Fruit fly (Drosophila melanogaster) whole organism, prepupa: ENCODE measurements around the gene CG9953.

Experiments used
- Blimp-1 ChIP-seq: fragments of 200-800 bp; sonication (Bioruptor generic); optimal IDR thresholded peaks from 3 replicates; lab custom pipeline; 2017; ENCODE audit warnings: missing biosample characterization, missing genetic modification characterization, mild to moderate bottlenecking, moderate library complexity, missing genetic modification reagents
- CG10669 ChIP-seq: fragments of 200-800 bp; sonication (Bioruptor generic); optimal IDR thresholded peaks from 3 replicates; lab custom pipeline; 2018; ENCODE audit warnings: missing biosample characterization, mild to moderate bottlenecking, missing genetic modification characterization, moderate library complexity
- CG11294 ChIP-seq: fragments of 200-800 bp; sonication (Bioruptor generic); IDR thresholded peaks from 2 replicates; pipeline ENCODE4 v1.3.6; 2022; ENCODE audit warnings: missing biosample characterization, missing genetic modification characterization
- CG11762 ChIP-seq: fragments of 200-800 bp; sonication (Bioruptor generic); optimal IDR thresholded peaks from 3 replicates; lab custom pipeline; 2016; ENCODE audit warnings: missing biosample characterization, missing genetic modification characterization; ENCODE audit not compliant: insufficient read depth
- CG11902 ChIP-seq: fragments of 200-800 bp; sonication (Bioruptor generic); optimal IDR thresholded peaks from 3 replicates; lab custom pipeline; 2016; ENCODE audit warnings: missing biosample characterization, missing genetic modification characterization
- CG15336 ChIP-seq: fragments of 200-800 bp; sonication (Bioruptor generic); IDR thresholded peaks from 2 replicates; pipeline ENCODE4 v1.3.6; 2022; ENCODE audit warnings: missing biosample characterization, missing genetic modification characterization
- CG16779 ChIP-seq: fragments of 200-800 bp; sonication (Bioruptor generic); optimal IDR thresholded peaks from 3 replicates; lab custom pipeline; 2017; ENCODE audit warnings: missing biosample characterization, mild to moderate bottlenecking, missing genetic modification characterization
- CG3032 ChIP-seq: fragments of 200-800 bp; optimal IDR thresholded peaks from 2 replicates; lab custom pipeline; 2019; ENCODE audit warnings: missing biosample characterization, mild to moderate bottlenecking, missing genetic modification characterization, moderate library complexity
- CG32006 ChIP-seq: fragments of 200-800 bp; sonication (Bioruptor generic); optimal IDR thresholded peaks from 3 replicates; lab custom pipeline; 2017; ENCODE audit warnings: missing biosample characterization, mild to moderate bottlenecking, missing genetic modification characterization
- CG3919 ChIP-seq: fragments of 200-800 bp; sonication (Bioruptor generic); optimal IDR thresholded peaks from 3 replicates; lab custom pipeline; 2016; ENCODE audit warnings: missing biosample characterization, missing genetic modification characterization
- CG4318 ChIP-seq: fragments of 200-800 bp; sonication (Bioruptor generic); optimal IDR thresholded peaks from 3 replicates; lab custom pipeline; 2017; ENCODE audit warnings: missing biosample characterization, mild to moderate bottlenecking, missing genetic modification characterization
- CG6163 ChIP-seq: fragments of 200-800 bp; sonication (Bioruptor generic); IDR thresholded peaks from 3 replicates; pipeline ENCODE4 v1.3.6; 2022; ENCODE audit warnings: missing biosample characterization, missing genetic modification characterization
- CG6276 ChIP-seq: fragments of 200-800 bp; sonication (Bioruptor generic); optimal IDR thresholded peaks from 2 replicates; lab custom pipeline; 2017; ENCODE audit warnings: missing biosample characterization, mild to moderate bottlenecking, missing genetic modification characterization
- CG6792 ChIP-seq: fragments of 200-800 bp; sonication (Bioruptor generic); optimal IDR thresholded peaks from 3 replicates; lab custom pipeline; 2016; ENCODE audit warnings: missing biosample characterization, missing genetic modification characterization
- CG6808 ChIP-seq: fragments of 200-800 bp; sonication (Bioruptor generic); optimal IDR thresholded peaks from 3 replicates; lab custom pipeline; 2017; ENCODE audit warnings: missing biosample characterization, missing genetic modification characterization, mild to moderate bottlenecking, moderate library complexity, missing genetic modification reagents
- CG7368 ChIP-seq: fragments of 200-800 bp; sonication (Bioruptor generic); optimal IDR thresholded peaks from 3 replicates; lab custom pipeline; 2016; ENCODE audit warnings: missing biosample characterization, missing genetic modification characterization
- CG8119 ChIP-seq: fragments of 200-800 bp; sonication (Bioruptor generic); IDR thresholded peaks from 3 replicates; pipeline ENCODE4 v1.3.6; 2022; ENCODE audit warnings: missing biosample characterization, missing genetic modification characterization
- CG8319 ChIP-seq: fragments of 200-800 bp; sonication (Bioruptor generic); optimal IDR thresholded peaks from 3 replicates; lab custom pipeline; 2016; ENCODE audit warnings: missing biosample characterization, missing genetic modification characterization
- CG8632 ChIP-seq: fragments of 200-800 bp; sonication (Bioruptor generic); optimal IDR thresholded peaks from 3 replicates; lab custom pipeline; 2016; ENCODE audit warnings: missing biosample characterization, missing genetic modification characterization
- Eip75B ChIP-seq: fragments of 200-800 bp; sonication (Bioruptor generic); optimal IDR thresholded peaks from 3 replicates; lab custom pipeline; 2016; ENCODE audit warnings: missing biosample characterization, missing genetic modification characterization
- Eip78C ChIP-seq: fragments of 200-800 bp; sonication (Bioruptor generic); peaks from one replicate; lab custom pipeline; 2016; ENCODE audit warnings: missing biosample characterization, missing genetic modification characterization
- Ets21C ChIP-seq: fragments of 200-800 bp; sonication (Bioruptor generic); optimal IDR thresholded peaks from 3 replicates; lab custom pipeline; 2016; ENCODE audit warnings: missing biosample characterization, missing genetic modification characterization
- Gug ChIP-seq: fragments of 200-800 bp; sonication (Bioruptor generic); IDR thresholded peaks from 2 replicates; pipeline ENCODE4 v1.3.6; 2022; ENCODE audit warnings: missing biosample characterization, missing genetic modification characterization
- Hr39 ChIP-seq: fragments of 200-800 bp; sonication (Bioruptor generic); optimal IDR thresholded peaks from 2 replicates; lab custom pipeline; 2016; ENCODE audit warnings: missing biosample characterization, missing genetic modification characterization
- Hr4 ChIP-seq: fragments of 200-800 bp; sonication (Bioruptor generic); optimal IDR thresholded peaks from 3 replicates; lab custom pipeline; 2016; ENCODE audit warnings: missing biosample characterization, missing genetic modification characterization
- Met ChIP-seq: fragments of 200-800 bp; sonication (Bioruptor generic); optimal IDR thresholded peaks from 3 replicates; lab custom pipeline; 2016; ENCODE audit warnings: missing biosample characterization, missing genetic modification characterization
- OdsH ChIP-seq: fragments of 200-800 bp; sonication (Bioruptor generic); optimal IDR thresholded peaks from 3 replicates; lab custom pipeline; 2016; ENCODE audit warnings: missing biosample characterization, missing genetic modification characterization
- Sox15 ChIP-seq: fragments of 200-800 bp; sonication (Bioruptor generic); optimal IDR thresholded peaks from 3 replicates; lab custom pipeline; 2016; ENCODE audit warnings: missing biosample characterization, missing genetic modification characterization
- achi ChIP-seq: fragments of 200-800 bp; sonication (Bioruptor generic); optimal IDR thresholded peaks from 3 replicates; lab custom pipeline; 2016; ENCODE audit warnings: missing biosample characterization, missing genetic modification characterization
- cyc ChIP-seq: fragments of 200-800 bp; sonication (Bioruptor generic); optimal IDR thresholded peaks from 3 replicates; lab custom pipeline; 2016; ENCODE audit warnings: missing biosample characterization, missing genetic modification characterization
- dac ChIP-seq: fragments of 200-800 bp; sonication (Bioruptor generic); optimal IDR thresholded peaks from 2 replicates; lab custom pipeline; 2017; ENCODE audit warnings: missing biosample characterization, mild to moderate bottlenecking, missing genetic modification characterization
- dsx ChIP-seq: fragments of 200-800 bp; optimal IDR thresholded peaks from 3 replicates; lab custom pipeline; 2019; ENCODE audit warnings: missing biosample characterization, mild to moderate bottlenecking, missing genetic modification characterization, moderate library complexity; ENCODE audit not compliant: poor library complexity, severe bottlenecking
- eg ChIP-seq: fragments of 200-800 bp; sonication (Bioruptor generic); IDR thresholded peaks from 3 replicates; pipeline ENCODE4 v1.3.6; 2022; ENCODE audit warnings: missing biosample characterization, missing genetic modification characterization
- esn ChIP-seq: fragments of 200-800 bp; sonication (Bioruptor generic); optimal IDR thresholded peaks from 2 replicates; lab custom pipeline; 2016; ENCODE audit warnings: missing biosample characterization, mild to moderate bottlenecking, missing genetic modification characterization, moderate library complexity
- fd59A ChIP-seq: fragments of 200-800 bp; sonication (Bioruptor generic); optimal IDR thresholded peaks from 2 replicates; lab custom pipeline; 2017; ENCODE audit warnings: missing biosample characterization, mild to moderate bottlenecking, missing genetic modification characterization, missing genetic modification reagents
- fd85E ChIP-seq: fragments of 200-800 bp; sonication (Bioruptor generic); optimal IDR thresholded peaks from 3 replicates; lab custom pipeline; 2016; ENCODE audit warnings: missing biosample characterization, missing genetic modification characterization
- fkh ChIP-seq: fragments of 200-800 bp; sonication (Bioruptor generic); optimal IDR thresholded peaks from 3 replicates; lab custom pipeline; 2017; ENCODE audit warnings: missing biosample characterization, mild to moderate bottlenecking, missing genetic modification characterization, moderate library complexity
- lz ChIP-seq: fragments of 200-800 bp; sonication (Bioruptor generic); optimal IDR thresholded peaks from 3 replicates; lab custom pipeline; 2016; ENCODE audit warnings: missing biosample characterization, missing genetic modification characterization
- net ChIP-seq: fragments of 200-800 bp; sonication (Bioruptor generic); optimal IDR thresholded peaks from 3 replicates; lab custom pipeline; 2016; ENCODE audit warnings: missing biosample characterization, missing genetic modification characterization
- spab ChIP-seq: fragments of 200-800 bp; sonication (Bioruptor generic); optimal IDR thresholded peaks from 2 replicates; lab custom pipeline; 2017; ENCODE audit warnings: missing biosample characterization, mild to moderate bottlenecking, missing genetic modification characterization, missing genetic modification reagents
- ss ChIP-seq, 2 experiments: fragments of 200-800 bp; sonication (Bioruptor generic); optimal IDR thresholded peaks; 2 replicates in 1 of 2; 3 replicates in 1 of 2; lab custom pipeline; 2017 to 2018; ENCODE audit warnings: mild to moderate bottlenecking in 2 of 2, missing biosample characterization in 2 of 2, missing genetic modification characterization in 2 of 2, moderate library complexity in 1 of 2
- svp ChIP-seq: fragments of 200-800 bp; sonication (Bioruptor generic); peaks from one replicate; lab custom pipeline; 2016; ENCODE audit warnings: missing biosample characterization, missing genetic modification characterization
- topi ChIP-seq: fragments of 200-800 bp; sonication (Bioruptor generic); optimal IDR thresholded peaks from 3 replicates; lab custom pipeline; 2016; ENCODE audit warnings: missing biosample characterization, missing genetic modification characterization
- vri ChIP-seq: fragments of 200-800 bp; sonication (Bioruptor generic); optimal IDR thresholded peaks from 3 replicates; lab custom pipeline; 2016; ENCODE audit warnings: missing biosample characterization, mild to moderate bottlenecking, missing genetic modification characterization

Gene CG9953

dm6 chr3L:6998692-6999091 is 29.2 kb downstream of the CG9953 start, which contains the start of gene Mp:
Gene Mp, plus strand, starts transcription at chr3L:6998843.
- TF ChIP-seq cyc (no peak), CG11762 (no peak), CG11294 (0 out of 2 replicates have a peak, but pooled peaks have one; percentile 21), Hr39 (GFP tag; lab: Kevin White, UChicago) (peak; percentile 13), CG6276 (no peak), Eip78C (peak; percentile 61), CG32006 (GFP tag; lab: Kevin White, UChicago) (peak; percentile 22), topi (peak; percentile 11), CG15336 (GFP tag; lab: Robert Waterston, UW) (no peak), CG8319 (GFP tag; lab: Kevin White, UChicago) (no peak), OdsH (GFP tag; lab: Kevin White, UChicago) (peak; percentile 22), esn (peak; percentile 18), CG7368 (GFP tag; lab: Kevin White, UChicago) (no peak), Blimp-1 (GFP tag; lab: Kevin White, UChicago) (no peak), CG3919 (GFP tag; lab: Kevin White, UChicago) (peak; percentile 11), CG6808 (GFP tag; lab: Kevin White, UChicago) (no peak), Gug (GFP tag; lab: Robert Waterston, UW) (peak; percentile 11; the same call in 1 of the 2 replicates), net (GFP tag; lab: Kevin White, UChicago) (peak; percentile 17), eg (0 out of 3 replicates have a peak, but pooled peaks have one; percentile 12), Sox15 (GFP tag; lab: Kevin White, UChicago) (no peak), CG8119 (no peak), CG6163 (GFP tag; lab: Robert Waterston, UW) (peak; percentile 35; the same call in 1 of the 3 replicates), Eip75B (GFP tag; lab: Kevin White, UChicago) (no peak), CG6792 (no peak)
- TF ChIP-seq, all 60 proteins: peak for 12

DNA sequence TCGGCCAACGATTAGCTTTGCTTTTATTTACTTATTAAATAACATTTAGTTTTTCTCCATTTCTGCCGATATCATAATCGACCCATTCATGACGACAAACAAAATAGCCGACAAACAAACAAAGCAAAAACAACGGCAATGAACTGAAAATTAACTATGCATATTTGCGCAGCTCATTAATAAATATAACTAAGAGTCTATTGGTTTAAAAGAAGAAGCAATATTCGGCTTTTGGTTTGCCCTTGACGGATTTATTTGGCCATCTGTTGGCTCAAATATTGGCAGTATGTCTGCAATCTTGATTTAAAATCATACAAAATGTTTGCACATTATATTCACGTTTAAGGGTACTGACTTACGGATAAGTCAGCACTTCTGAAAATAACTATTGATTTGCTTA is 30.5 kb downstream of the CG9953 start:
- TF ChIP-seq svp (GFP tag; lab: Kevin White, UChicago) (peak; percentile 27), ss (GFP tag; optimal IDR thresholded peaks at IDR 0.05; lab: Kevin White, UChicago) (no peak), fkh (peak; percentile 58)

- TF ChIP-seq topi (no peak), CG10669 (GFP tag; lab: Kevin White, UChicago) (peak; percentile 11), achi (GFP tag; lab: Kevin White, UChicago) (no peak), CG6792 (no peak), dac (GFP tag; lab: Kevin White, UChicago) (no peak), Gug (GFP tag; lab: Robert Waterston, UW) (no peak), svp (GFP tag; lab: Kevin White, UChicago) (no peak), eg (peak; percentile 69; the same call in 2 of the 3 replicates), Sox15 (GFP tag; lab: Kevin White, UChicago) (no peak), CG16779 (tag; lab: Kevin White, UChicago) (no peak), fd59A (GFP tag; lab: Kevin White, UChicago) (no peak), Eip78C (peak; percentile 77), CG6163 (GFP tag; lab: Robert Waterston, UW) (peak; percentile 47; the same call in 1 of the 3 replicates), lz (no peak), Hr4 (peak; percentile 30), dsx (GFP tag; lab: Kevin White, UChicago) (no peak), CG4318 (GFP tag; lab: Kevin White, UChicago) (no peak), fd85E (no peak), CG11762 (no peak), CG15336 (GFP tag; lab: Robert Waterston, UW) (no peak), Eip75B (GFP tag; lab: Kevin White, UChicago) (peak; percentile 4), CG8319 (GFP tag; lab: Kevin White, UChicago) (no peak), net (GFP tag; lab: Kevin White, UChicago) (no peak), spab (GFP tag; lab: Kevin White, UChicago) (no peak), Blimp-1 (GFP tag; lab: Kevin White, UChicago) (no peak), CG8119 (0 out of 3 replicates have a peak, but pooled peaks have one; percentile 20), vri (GFP tag; lab: Kevin White, UChicago) (no peak), Hr39 (GFP tag; lab: Kevin White, UChicago) (no peak), OdsH (GFP tag; lab: Kevin White, UChicago) (peak; percentile 2), CG3032 (peak; percentile 42), Ets21C (GFP tag; lab: Kevin White, UChicago) (no peak), CG11294 (no peak), Met (no peak), CG11902 (no peak), CG6808 (GFP tag; lab: Kevin White, UChicago) (no peak), fkh (no peak), CG8632 (GFP tag; lab: Kevin White, UChicago) (no peak), CG7368 (GFP tag; lab: Kevin White, UChicago) (no peak), esn (peak; percentile 9)
Measured at dm6 chr3L:7001855-7002254, 32.4 kb downstream of the CG9953 start.
